Fruit fly (Drosophila melanogaster) whole organism, embryonic: ENCODE data around the gene CG46309.

Experiments
- Atf3 ChIP-seq: fragments of 200-800 bp; sonication (Bioruptor generic); optimal IDR thresholded peaks from 3 replicates; lab custom pipeline; 2016; ENCODE audit warnings: missing biosample characterization, missing genetic modification characterization
- Bgb ChIP-seq: fragments of 200-800 bp; sonication (Bioruptor generic); IDR thresholded peaks from 2 replicates; pipeline ENCODE4 v1.3.6; 2022; ENCODE audit warnings: missing biosample characterization, missing genetic modification characterization; ENCODE audit not compliant: partially characterized antibody
- CG10147 ChIP-seq: fragments of 200-800 bp; sonication (Bioruptor generic); optimal IDR thresholded peaks from 2 replicates; lab custom pipeline; 2019; ENCODE audit warnings: missing biosample characterization, mild to moderate bottlenecking, missing genetic modification characterization, moderate library complexity
- CG10565 ChIP-seq: fragments of 200-800 bp; sonication (Bioruptor generic); optimal IDR thresholded peaks from 3 replicates; lab custom pipeline; 2016; ENCODE audit warnings: missing biosample characterization, mild to moderate bottlenecking, missing genetic modification characterization
- CG12071 ChIP-seq: fragments of 200-800 bp; sonication (Bioruptor generic); optimal IDR thresholded peaks from 3 replicates; lab custom pipeline; 2018; ENCODE audit warnings: missing biosample characterization, mild to moderate bottlenecking, missing genetic modification characterization
- CG13287 ChIP-seq: fragments of 200-800 bp; sonication (Bioruptor generic); IDR thresholded peaks from 2 replicates; pipeline ENCODE4 v1.3.6; 2022; ENCODE audit warnings: missing biosample characterization, missing genetic modification characterization; ENCODE audit not compliant: partially characterized antibody
- CG14860 ChIP-seq: fragments of 200-800 bp; sonication (Bioruptor generic); IDR thresholded peaks from 3 replicates; pipeline ENCODE4 v1.3.6; 2022; ENCODE audit warnings: missing biosample characterization, missing genetic modification characterization; ENCODE audit not compliant: partially characterized antibody
- CG14965 ChIP-seq: fragments of 200-800 bp; sonication (Bioruptor generic); optimal IDR thresholded peaks from 2 replicates; lab custom pipeline; 2016; ENCODE audit warnings: missing biosample characterization, missing genetic modification characterization, borderline replicate concordance
- CG15696 ChIP-seq: fragments of 200-800 bp; sonication (Bioruptor generic); optimal IDR thresholded peaks from 2 replicates; lab custom pipeline; 2019; ENCODE audit warnings: missing biosample characterization, mild to moderate bottlenecking, missing genetic modification characterization, moderate library complexity
- CG30431 ChIP-seq: fragments of 200-800 bp; sonication (Bioruptor generic); optimal IDR thresholded peaks from 2 replicates; lab custom pipeline; 2017; ENCODE audit warnings: missing biosample characterization, missing genetic modification characterization
- CG34376 ChIP-seq: fragments of 200-800 bp; sonication (Bioruptor generic); optimal IDR thresholded peaks from 2 replicates; lab custom pipeline; 2018; ENCODE audit warnings: missing biosample characterization, mild to moderate bottlenecking, missing genetic modification characterization
- CG4328 ChIP-seq: fragments of 200-800 bp; sonication (Bioruptor generic); optimal IDR thresholded peaks from 3 replicates; lab custom pipeline; 2017; ENCODE audit warnings: missing biosample characterization, missing genetic modification reagents, missing genetic modification characterization
- CG4707 ChIP-seq: fragments of 200-800 bp; sonication (Bioruptor generic); optimal IDR thresholded peaks from 2 replicates; lab custom pipeline; 2018; ENCODE audit warnings: missing biosample characterization, mild to moderate bottlenecking, missing genetic modification characterization, moderate library complexity
- CG7271 ChIP-seq: fragments of 200-800 bp; sonication (Bioruptor generic); optimal IDR thresholded peaks from 2 replicates; lab custom pipeline; 2018; ENCODE audit warnings: missing biosample characterization, mild to moderate bottlenecking, missing genetic modification characterization, moderate library complexity
- CG8089 ChIP-seq: fragments of 200-800 bp; sonication (Bioruptor generic); optimal IDR thresholded peaks from 3 replicates; lab custom pipeline; 2016; ENCODE audit warnings: missing biosample characterization, missing genetic modification characterization
- CG8944 ChIP-seq: fragments of 200-800 bp; sonication (Bioruptor generic); optimal IDR thresholded peaks from 3 replicates; lab custom pipeline; 2016; ENCODE audit warnings: missing biosample characterization, missing genetic modification characterization
- ERR ChIP-seq: fragments of 200-800 bp; sonication (Bioruptor generic); optimal IDR thresholded peaks from 2 replicates; lab custom pipeline; 2016; ENCODE audit warnings: missing biosample characterization, missing genetic modification characterization
- Elba2 ChIP-seq: fragments of 200-800 bp; sonication (Bioruptor generic); optimal IDR thresholded peaks from 3 replicates; lab custom pipeline; 2016; ENCODE audit warnings: missing biosample characterization, missing genetic modification characterization
- Hand ChIP-seq: fragments of 200-800 bp; sonication (Bioruptor generic); optimal IDR thresholded peaks from 2 replicates; lab custom pipeline; 2017; ENCODE audit warnings: mild to moderate bottlenecking, missing biosample characterization, missing genetic modification reagents, missing genetic modification characterization
- Max ChIP-seq: fragments of 200-800 bp; sonication (Bioruptor generic); optimal IDR thresholded peaks from 2 replicates; lab custom pipeline; 2016; ENCODE audit warnings: missing biosample characterization, mild to moderate bottlenecking, missing genetic modification characterization
- NFAT ChIP-seq: fragments of 200-800 bp; sonication (Bioruptor generic); IDR thresholded peaks from 2 replicates; pipeline ENCODE4 v1.3.6; 2022; ENCODE audit warnings: missing biosample characterization, missing genetic modification characterization
- NfI ChIP-seq: fragments of 200-800 bp; sonication (Bioruptor generic); optimal IDR thresholded peaks from 3 replicates; lab custom pipeline; 2018; ENCODE audit warnings: missing biosample characterization, mild to moderate bottlenecking, missing genetic modification characterization, moderate library complexity
- TFAM ChIP-seq: fragments of 200-800 bp; sonication (Bioruptor generic); optimal IDR thresholded peaks from 2 replicates; lab custom pipeline; 2017; ENCODE audit warnings: missing biosample characterization, missing genetic modification characterization, inconsistent platforms
- Vsx1 ChIP-seq: fragments of 200-800 bp; sonication (Bioruptor generic); optimal IDR thresholded peaks from 2 replicates; lab custom pipeline; 2017; ENCODE audit warnings: missing biosample characterization, mild to moderate bottlenecking, missing genetic modification characterization, missing genetic modification reagents
- aop ChIP-seq: fragments of 200-800 bp; sonication (Bioruptor generic); IDR thresholded peaks from 2 replicates; pipeline ENCODE4 v1.3.6; 2022; ENCODE audit warnings: missing biosample characterization, missing genetic modification characterization
- ase ChIP-seq: fragments of 200-800 bp; sonication (Bioruptor generic); IDR thresholded peaks from 3 replicates; pipeline ENCODE4 v1.3.6; 2022; ENCODE audit warnings: missing biosample characterization, missing genetic modification characterization
- br ChIP-seq: fragments of >200 bp; optimal IDR thresholded peaks from 2 replicates; lab custom pipeline; 2017
- chinmo ChIP-seq: fragments of 200-800 bp; sonication (Bioruptor generic); IDR thresholded peaks from 4 replicates; pipeline ENCODE4 v1.3.6; 2022; ENCODE audit warnings: missing biosample characterization, missing genetic modification characterization; ENCODE audit not compliant: partially characterized antibody
- dmrt99B ChIP-seq: fragments of 200-800 bp; sonication (Bioruptor generic); optimal IDR thresholded peaks from 2 replicates; lab custom pipeline; 2018; ENCODE audit warnings: missing biosample characterization, mild to moderate bottlenecking, missing genetic modification characterization, moderate library complexity
- dpn ChIP-seq, 2 experiments: fragments of 200-800 bp; sonication (Bioruptor generic); optimal IDR thresholded peaks; 3 replicates each; lab custom pipeline; 2016; ENCODE audit warnings: missing biosample characterization in 2 of 2, missing genetic modification characterization in 2 of 2
- esg ChIP-seq: fragments of 200-800 bp; sonication (Bioruptor generic); conservative IDR thresholded peaks from 2 replicates; pipeline ENCODE4 v1.3.6; 2022; ENCODE audit warnings: missing biosample characterization, missing genetic modification characterization
- eve ChIP-seq, 2 experiments: fragments of >200 bp; optimal IDR thresholded peaks; 2 replicates each; lab custom pipeline; 2017; ENCODE audit warnings: missing biosample characterization in 2 of 2, missing genetic modification characterization in 2 of 2
- eyg ChIP-seq: fragments of 200-800 bp; sonication (Bioruptor generic); optimal IDR thresholded peaks from 3 replicates; lab custom pipeline; 2016; ENCODE audit warnings: missing biosample characterization, missing genetic modification characterization
- fd102C ChIP-seq: fragments of 200-800 bp; sonication (Bioruptor generic); optimal IDR thresholded peaks from 2 replicates; lab custom pipeline; 2018; ENCODE audit warnings: missing biosample characterization, mild to moderate bottlenecking, missing genetic modification characterization, moderate library complexity
- fd3F ChIP-seq: fragments of 200-800 bp; sonication (Bioruptor generic); optimal IDR thresholded peaks from 2 replicates; lab custom pipeline; 2018; ENCODE audit warnings: missing biosample characterization, mild to moderate bottlenecking, missing genetic modification characterization, moderate library complexity
- fu2 ChIP-seq: fragments of 200-800 bp; sonication (Bioruptor generic); optimal IDR thresholded peaks from 2 replicates; lab custom pipeline; 2016; ENCODE audit warnings: missing biosample characterization, missing genetic modification characterization
- gem ChIP-seq: fragments of 200-800 bp; sonication (Bioruptor generic); optimal IDR thresholded peaks from 2 replicates; lab custom pipeline; 2019; ENCODE audit warnings: missing biosample characterization, mild to moderate bottlenecking, missing genetic modification characterization, moderate library complexity
- gfzf ChIP-seq: fragments of 200-800 bp; sonication (Bioruptor generic); optimal IDR thresholded peaks from 2 replicates; lab custom pipeline; 2016; ENCODE audit warnings: missing biosample characterization, mild to moderate bottlenecking, missing genetic modification characterization, moderate library complexity
- grn ChIP-seq: fragments of 200-800 bp; sonication (Bioruptor generic); optimal IDR thresholded peaks from 3 replicates; lab custom pipeline; 2017; ENCODE audit warnings: missing biosample characterization, missing genetic modification characterization
- gsb ChIP-seq: fragments of 200-800 bp; sonication (Bioruptor generic); IDR thresholded peaks from 2 replicates; pipeline ENCODE4 v1.3.6; 2022; ENCODE audit warnings: missing biosample characterization, missing genetic modification characterization
- lmd ChIP-seq: fragments of 200-800 bp; sonication (Bioruptor generic); IDR thresholded peaks from 2 replicates; pipeline ENCODE4 v1.3.6; 2022; ENCODE audit warnings: missing biosample characterization, missing genetic modification characterization
- luna ChIP-seq: fragments of 200-800 bp; sonication (Bioruptor generic); optimal IDR thresholded peaks from 2 replicates; lab custom pipeline; 2016; ENCODE audit warnings: missing biosample characterization, missing genetic modification characterization
- maf-S ChIP-seq: fragments of 200-800 bp; sonication (Bioruptor generic); optimal IDR thresholded peaks from 2 replicates; lab custom pipeline; 2016; ENCODE audit warnings: missing biosample characterization, missing genetic modification characterization
- pnt ChIP-seq: fragments of 200-800 bp; sonication (Bioruptor generic); optimal IDR thresholded peaks from 3 replicates; lab custom pipeline; 2016; ENCODE audit warnings: missing biosample characterization, missing genetic modification characterization
- ranshi ChIP-seq: fragments of 200-800 bp; sonication (Bioruptor generic); IDR thresholded peaks from 2 replicates; pipeline ENCODE4 v1.3.6; 2022; ENCODE audit warnings: missing biosample characterization, missing genetic modification characterization
- ro ChIP-seq: fragments of 200-800 bp; sonication (Bioruptor generic); IDR thresholded peaks from 2 replicates; pipeline ENCODE4 v1.3.6; 2022; ENCODE audit warnings: missing biosample characterization, missing genetic modification characterization
- salm ChIP-seq: fragments of 200-800 bp; sonication (Bioruptor generic); optimal IDR thresholded peaks from 2 replicates; lab custom pipeline; 2018; ENCODE audit warnings: missing biosample characterization, mild to moderate bottlenecking, missing genetic modification characterization
- sens-2 ChIP-seq: fragments of 200-800 bp; sonication (Bioruptor generic); IDR thresholded peaks from 2 replicates; pipeline ENCODE4 v1.3.6; 2022; ENCODE audit warnings: missing biosample characterization, missing genetic modification characterization
- wor ChIP-seq: fragments of 200-800 bp; sonication (Bioruptor generic); IDR thresholded peaks from 2 replicates; pipeline ENCODE4 v1.3.6; 2022; ENCODE audit warnings: missing biosample characterization, missing genetic modification characterization

The CG46309 gene

dm6 chr2L:16299466-16300311 is 48.1 kb upstream of the CG46309 start, which contains the start of the genes heix and CG17328 (continued):
- TF ChIP-seq br (no peak), gsb (no peak), Atf3 (GFP tag; lab: Kevin White, UChicago) (peak; percentile 46), fu2 (GFP tag; lab: Kevin White, UChicago) (peak; percentile 45), fd102C (GFP tag; lab: Kevin White, UChicago) (no peak), NfI (GFP tag; lab: Kevin White, UChicago) (peak; percentile 67), CG10565 (GFP tag; lab: Kevin White, UChicago) (no peak), CG14965 (GFP tag; lab: Kevin White, UChicago) (no peak), CG12071 (GFP tag; lab: Kevin White, UChicago) (no peak), CG13287 (GFP tag; lab: Robert Waterston, UW) (0 out of 2 replicates have a peak, but pooled peaks have one; percentile 28), CG8944 (GFP tag; lab: Kevin White, UChicago) (peak; percentile 57), pnt (peak; percentile 59), luna (GFP tag; lab: Kevin White, UChicago) (peak; percentile 70), ranshi (GFP tag; lab: Robert Waterston, UW) (0 out of 2 replicates have a peak, but pooled peaks have one; percentile 71), Max (GFP tag; lab: Kevin White, UChicago) (peak; percentile 60), aop (GFP tag; lab: Robert Waterston, UW) (no peak), CG30431 (GFP tag; lab: Kevin White, UChicago) (peak; percentile 19), dmrt99B (no peak), fd3F (peak; percentile 65), dpn (GFP tag; optimal IDR thresholded peaks at IDR 0.05; lab: Kevin White, UChicago) (peak; percentile 70 to 72), grn (GFP tag; lab: Kevin White, UChicago) (no peak), salm (tag; lab: Kevin White, UChicago) (no peak), ro (GFP tag; lab: Robert Waterston, UW) (no peak), CG15696 (tag; lab: Kevin White, UChicago) (peak; percentile 72), CG4707 (GFP tag; lab: Kevin White, UChicago) (no peak), Hand (no peak), CG10147 (GFP tag; lab: Kevin White, UChicago) (no peak), CG4328 (peak; percentile 60), chinmo (no peak), Vsx1 (GFP tag; lab: Kevin White, UChicago) (no peak), maf-S (GFP tag; lab: Kevin White, UChicago) (peak; percentile 55), gem (tag; lab: Kevin White, UChicago) (no peak), eve (GFP tag; optimal IDR thresholded peaks at IDR 0.05; lab: Kevin White, UChicago) (no peak), CG14860 (GFP tag; lab: Robert Waterston, UW) (no peak), lmd (GFP tag; lab: Robert Waterston, UW) (peak; percentile 78), CG8089 (GFP tag; lab: Kevin White, UChicago) (no peak), wor (GFP tag; lab: Robert Waterston, UW) (peak; percentile 41; the same call in 1 of the 2 replicates), gfzf (peak; percentile 72), ase (no peak; the same call in 1 of the 3 replicates), sens-2 (GFP tag; lab: Robert Waterston, UW) (0 out of 2 replicates have a peak, but pooled peaks have one; percentile 7), CG34376 (GFP tag; lab: Kevin White, UChicago) (peak; percentile 61), ERR (GFP tag; lab: Kevin White, UChicago) (no peak), NFAT (GFP tag; lab: Robert Waterston, UW) (peak; percentile 84), eyg (peak; percentile 64), Bgb (GFP tag; lab: Robert Waterston, UW) (no peak; the same call in 1 of the 2 replicates), esg (GFP tag; lab: Robert Waterston, UW) (peak; percentile 59), CG7271 (peak; percentile 6), TFAM (GFP tag; lab: Kevin White, UChicago) (no peak), Elba2 (no peak)
